Fruit fly (Drosophila melanogaster): ENCODE results near the gene CG14546.

CG14546 gene

dm6 chr3R:25888307-25889075 is 33.9 kb downstream of the CG14546 start, which contains the start of gene Lnk (continued):
- TF ChIP-seq CG3407 (GFP tag; optimal IDR thresholded peaks at IDR 0.05): no peak
- TF ChIP-seq ken (GFP tag; IDR thresholded peaks at IDR 0.05): no peak
- TF ChIP-seq hbn (GFP tag; IDR thresholded peaks at IDR 0.05; ENCODE audit: partially characterized antibody): peak; percentile 92
- no peak for TF ChIP-seq Mes4 (GFP tag; optimal IDR thresholded peaks at IDR 0.05)
- no peak for TF ChIP-seq Lim3 (GFP tag; IDR thresholded peaks at IDR 0.05)
- TF ChIP-seq CG31224 (GFP tag; IDR thresholded peaks at IDR 0.05): no peak
- no peak for TF ChIP-seq emc (GFP tag; optimal IDR thresholded peaks at IDR 0.05)
- TF ChIP-seq pb (GFP tag; optimal IDR thresholded peaks at IDR 0.05): no peak
- TF ChIP-seq az2 (GFP tag; optimal IDR thresholded peaks at IDR 0.05): no peak
- no peak for TF ChIP-seq exex (tag; optimal IDR thresholded peaks at IDR 0.05)
- TF ChIP-seq zfh1 (GFP tag; IDR thresholded peaks at IDR 0.05): no peak
- TF ChIP-seq eyg (GFP tag; optimal IDR thresholded peaks at IDR 0.05): no peak
- no peak for TF ChIP-seq ro (GFP tag; IDR thresholded peaks at IDR 0.05)
- TF ChIP-seq Hey (tag; optimal IDR thresholded peaks at IDR 0.05): no peak
- TF ChIP-seq CG14014 (GFP tag; IDR thresholded peaks at IDR 0.05): 0 out of 2 replicates have a peak, but pooled peaks have one; percentile 21
- TF ChIP-seq pzg (GFP tag; optimal IDR thresholded peaks at IDR 0.05): peak; percentile 98
- no peak for TF ChIP-seq CG18619 (GFP tag; optimal IDR thresholded peaks at IDR 0.05)
- TF ChIP-seq lilli (GFP tag; optimal IDR thresholded peaks at IDR 0.05): no peak
- TF ChIP-seq bowl (GFP tag; IDR thresholded peaks at IDR 0.05): no peak
- no peak for TF ChIP-seq dmrt11E (tag; optimal IDR thresholded peaks at IDR 0.05)
- TF ChIP-seq Drgx (GFP tag; IDR thresholded peaks at IDR 0.05): peak; percentile 31; the same call in 1 of the 2 replicates
- TF ChIP-seq yki (optimal IDR thresholded peaks at IDR 0.05): no peak
- TF ChIP-seq CG14441 (GFP tag; IDR thresholded peaks at IDR 0.05): no peak
- TF ChIP-seq crp (GFP tag; optimal IDR thresholded peaks at IDR 0.05): no peak
- no peak for TF ChIP-seq D19A (tag; optimal IDR thresholded peaks at IDR 0.05)
- TF ChIP-seq CG32532 (GFP tag; IDR thresholded peaks at IDR 0.05): no peak
- TF ChIP-seq amos (GFP tag; IDR thresholded peaks at IDR 0.05; ENCODE audit: partially characterized antibody): peak; percentile 97
- TF ChIP-seq tin (GFP tag; optimal IDR thresholded peaks at IDR 0.05): no peak
- TF ChIP-seq Hr78 (GFP tag; optimal IDR thresholded peaks at IDR 0.05): no peak
- TF ChIP-seq CG1603 (tag; optimal IDR thresholded peaks at IDR 0.05): peak; percentile 83
- TF ChIP-seq CG15269 (tag; optimal IDR thresholded peaks at IDR 0.05): no peak
- no peak for TF ChIP-seq al (GFP tag; IDR thresholded peaks at IDR 0.05)
- peak; percentile 50 for TF ChIP-seq CG10543 (GFP tag; optimal IDR thresholded peaks at IDR 0.05)
- peak; percentile 17 for TF ChIP-seq CG15479 (GFP tag; optimal IDR thresholded peaks at IDR 0.05)
- TF ChIP-seq CG2202 (tag; optimal IDR thresholded peaks at IDR 0.05): no peak
- TF ChIP-seq chm (GFP tag; IDR thresholded peaks at IDR 0.05): no peak
- TF ChIP-seq cwo (GFP tag; optimal IDR thresholded peaks at IDR 0.05): no peak
- TF ChIP-seq chinmo (GFP tag; IDR thresholded peaks at IDR 0.05; ENCODE audit: partially characterized antibody): peak; percentile 90
- no peak for TF ChIP-seq ap (GFP tag; IDR thresholded peaks at IDR 0.05)
- no peak for TF ChIP-seq CG5245 (GFP tag; optimal IDR thresholded peaks at IDR 0.05)
- TF ChIP-seq CG15073 (GFP tag; optimal IDR thresholded peaks at IDR 0.05): no peak
- TF ChIP-seq CG14050 (GFP tag; IDR thresholded peaks at IDR 0.05): no peak
- no peak for TF ChIP-seq TFAM (GFP tag; optimal IDR thresholded peaks at IDR 0.05)
- no peak for TF ChIP-seq D (optimal IDR thresholded peaks at IDR 0.05)
- TF ChIP-seq D (GFP tag; optimal IDR thresholded peaks at IDR 0.05): no peak
- no peak for TF ChIP-seq Dip3 (GFP tag; optimal IDR thresholded peaks at IDR 0.05)
- TF ChIP-seq fd3F (GFP tag; optimal IDR thresholded peaks at IDR 0.05): no peak
- no peak for TF ChIP-seq sima (GFP tag; optimal IDR thresholded peaks at IDR 0.05)
- no peak for TF ChIP-seq CG18476 (GFP tag; optimal IDR thresholded peaks at IDR 0.05)
- no peak for TF ChIP-seq CG6175 (GFP tag; IDR thresholded peaks at IDR 0.05)
- TF ChIP-seq CG2678 (tag; optimal IDR thresholded peaks at IDR 0.05): no peak

All from whole organism, embryonic.